Worm (Caenorhabditis elegans) whole organism, young adult: ENCODE results near the gene C16C8.26.

Experiments used
- B0035.1 ChIP-seq: sonication (generic microtip); optimal IDR thresholded peaks from 2 replicates; lab custom pipeline; 2016; ENCODE audit warnings: missing genetic modification characterization, mild to moderate bottlenecking, missing compliant biosample characterization, missing genotype, missing genetic modification reagents
- C06A6.2 ChIP-seq: fragments of 200-800 bp; sonication (Bioruptor generic); conservative IDR thresholded peaks from 2 replicates; pipeline ENCODE4 v1.3.6; 2022; ENCODE audit warnings: missing genetic modification characterization, missing compliant biosample characterization
- D2030.7 ChIP-seq: fragments of 200-800 bp; sonication (Bioruptor generic); IDR thresholded peaks from 2 replicates; pipeline ENCODE4 v1.3.6; 2022; ENCODE audit warnings: missing genetic modification reagents, missing genetic modification characterization, missing compliant biosample characterization
- F10E7.11 ChIP-seq: sonication (generic microtip); optimal IDR thresholded peaks from 2 replicates; lab custom pipeline; 2017; ENCODE audit warnings: mild to moderate bottlenecking, missing genetic modification characterization, moderate library complexity, missing compliant biosample characterization
- F22D6.2 ChIP-seq: sonication (generic microtip); optimal IDR thresholded peaks from 2 replicates; lab custom pipeline; 2016; ENCODE audit warnings: mild to moderate bottlenecking, missing genetic modification characterization, missing compliant biosample characterization
- F23B12.7 ChIP-seq: sonication (generic microtip); optimal IDR thresholded peaks from 2 replicates; lab custom pipeline; 2017; ENCODE audit warnings: missing genetic modification characterization, mild to moderate bottlenecking, missing compliant biosample characterization, antibody characterized with exemption, moderate library complexity; ENCODE audit not compliant: insufficient read depth
- F37B4.10 ChIP-seq: fragments of 200-800 bp; sonication (Bioruptor generic); IDR thresholded peaks from 2 replicates; pipeline ENCODE4 v1.3.6; 2022; ENCODE audit warnings: missing genetic modification characterization, missing compliant biosample characterization
- F52B5.7 ChIP-seq: sonication (generic microtip); optimal IDR thresholded peaks from 2 replicates; lab custom pipeline; 2016; ENCODE audit warnings: mild to moderate bottlenecking, missing genetic modification characterization, missing compliant biosample characterization
- F55B11.4 ChIP-seq: sonication (generic microtip); optimal IDR thresholded peaks from 2 replicates; lab custom pipeline; 2016; ENCODE audit warnings: missing compliant biosample characterization, missing genetic modification characterization, borderline replicate concordance; ENCODE audit not compliant: insufficient read depth
- Y53G8AR.9 ChIP-seq: fragments of 200-800 bp; sonication (Bioruptor generic); conservative IDR thresholded peaks from 2 replicates; pipeline ENCODE4 v1.3.6; 2022; ENCODE audit warnings: missing genetic modification reagents, missing genetic modification characterization, missing compliant biosample characterization
- ZK185.1 ChIP-seq: sonication (generic microtip); optimal IDR thresholded peaks from 2 replicates; lab custom pipeline; 2016; ENCODE audit warnings: mild to moderate bottlenecking, missing genetic modification characterization, missing compliant biosample characterization; ENCODE audit not compliant: poor library complexity, severe bottlenecking
- akir-1 ChIP-seq: fragments of 200-800 bp; sonication (Bioruptor generic); optimal IDR thresholded peaks from 2 replicates; lab custom pipeline; 2018; ENCODE audit warnings: mild to moderate bottlenecking, missing genetic modification characterization, moderate library complexity, missing compliant biosample characterization
- aptf-2 ChIP-seq: fragments of 200-800 bp; sonication (Bioruptor generic); conservative IDR thresholded peaks from 2 replicates; pipeline ENCODE4 v1.3.6; 2022; ENCODE audit warnings: missing genetic modification reagents, missing genetic modification characterization, missing compliant biosample characterization
- aptf-3 ChIP-seq: fragments of 200-800 bp; sonication (Bioruptor generic); IDR thresholded peaks from 2 replicates; pipeline ENCODE4 v1.3.6; 2022; ENCODE audit warnings: missing genetic modification characterization, missing compliant biosample characterization
- attf-5 ChIP-seq: fragments of 200-800 bp; sonication (Bioruptor generic); optimal IDR thresholded peaks from 2 replicates; lab custom pipeline; 2018; ENCODE audit warnings: mild to moderate bottlenecking, missing genetic modification characterization, missing compliant biosample characterization
- ceh-100 ChIP-seq: fragments of 200-800 bp; sonication (Bioruptor generic); IDR thresholded peaks from 2 replicates; pipeline ENCODE4 v1.3.6; 2022; ENCODE audit warnings: missing genetic modification reagents, missing genetic modification characterization, missing compliant biosample characterization
- ceh-27 ChIP-seq: fragments of 200-800 bp; sonication (Bioruptor generic); optimal IDR thresholded peaks from 2 replicates; lab custom pipeline; 2018; ENCODE audit warnings: mild to moderate bottlenecking, missing genetic modification characterization, moderate library complexity, missing compliant biosample characterization
- ceh-79 ChIP-seq: sonication (generic microtip); optimal IDR thresholded peaks from 2 replicates; lab custom pipeline; 2017; ENCODE audit warnings: mild to moderate bottlenecking, missing genetic modification characterization, missing compliant biosample characterization
- egl-18 ChIP-seq: fragments of 200-800 bp; sonication (Bioruptor generic); IDR thresholded peaks from 2 replicates; pipeline ENCODE4 v1.3.6; 2022; ENCODE audit warnings: missing genetic modification reagents, missing genetic modification characterization, missing compliant biosample characterization
- him-1 ChIP-seq: sonication (generic microtip); optimal IDR thresholded peaks from 2 replicates; lab custom pipeline; 2016; ENCODE audit warnings: missing genotype, missing genetic modification reagents, missing genetic modification characterization, missing compliant biosample characterization
- hlh-12 ChIP-seq: sonication (generic microtip); optimal IDR thresholded peaks from 2 replicates; lab custom pipeline; 2016; ENCODE audit warnings: missing genetic modification characterization, missing compliant biosample characterization
- hlh-26 ChIP-seq: fragments of 200-800 bp; sonication (Bioruptor generic); conservative IDR thresholded peaks from 2 replicates; pipeline ENCODE4 v1.3.6; 2022; ENCODE audit warnings: missing genetic modification reagents, missing genetic modification characterization, missing compliant biosample characterization
- hmg-20 ChIP-seq: fragments of 200-800 bp; sonication (Bioruptor generic); IDR thresholded peaks from 2 replicates; pipeline ENCODE4 v1.3.6; 2022; ENCODE audit warnings: missing genetic modification reagents, missing genetic modification characterization, missing compliant biosample characterization
- hsf-1 ChIP-seq: fragments of 200-800 bp; sonication (Bioruptor generic); IDR thresholded peaks from 2 replicates; pipeline ENCODE4 v1.3.6; 2022; ENCODE audit warnings: missing genetic modification reagents, missing genetic modification characterization, missing compliant biosample characterization
- let-607 ChIP-seq, 2 experiments: fragments of 200-800 bp in 1 of 2; sonication (Bioruptor generic) in 1 of 2; sonication (generic microtip) in 1 of 2; optimal IDR thresholded peaks; 2 replicates each; lab custom pipeline; 2016 to 2018; ENCODE audit warnings: mild to moderate bottlenecking in 2 of 2, missing compliant biosample characterization in 2 of 2, missing genetic modification characterization in 2 of 2, moderate library complexity in 2 of 2, missing genotype in 1 of 2
- mcd-1 ChIP-seq: fragments of 200-800 bp; sonication (Bioruptor generic); IDR thresholded peaks from 2 replicates; pipeline ENCODE4 v1.3.6; 2022; ENCODE audit warnings: missing genetic modification reagents, missing genetic modification characterization, missing compliant biosample characterization
- nhr-179 ChIP-seq: sonication (generic microtip); optimal IDR thresholded peaks from 2 replicates; lab custom pipeline; 2016; ENCODE audit warnings: mild to moderate bottlenecking, missing genetic modification characterization, missing compliant biosample characterization
- nhr-27 ChIP-seq: fragments of 200-800 bp; sonication (Bioruptor generic); optimal IDR thresholded peaks from 2 replicates; lab custom pipeline; 2018; ENCODE audit warnings: mild to moderate bottlenecking, missing genetic modification characterization, moderate library complexity, missing compliant biosample characterization
- nhr-90 ChIP-seq: sonication (generic microtip); optimal IDR thresholded peaks from 2 replicates; lab custom pipeline; 2016; ENCODE audit warnings: missing genotype, mild to moderate bottlenecking, missing genetic modification characterization, missing compliant biosample characterization
- repo-1 ChIP-seq: sonication (generic microtip); optimal IDR thresholded peaks from 2 replicates; lab custom pipeline; 2017; ENCODE audit warnings: mild to moderate bottlenecking, missing genetic modification characterization, missing compliant biosample characterization
- snpc-4 ChIP-seq, 5 experiments: fragments of 150-350 bp in 1 of 5; sonication (generic microtip) in 4 of 5; optimal IDR thresholded peaks; 2 replicates each; lab custom pipeline; 2014 to 2018; ENCODE audit warnings: missing genetic modification characterization in 5 of 5, missing biosample characterization in 3 of 5, antibody characterized with exemption in 2 of 5, mild to moderate bottlenecking in 2 of 5, missing compliant biosample characterization in 2 of 5, missing genotype in 2 of 5, moderate library complexity in 2 of 5, missing genetic modification reagents in 1 of 5
- tbx-9 ChIP-seq: sonication (generic microtip); optimal IDR thresholded peaks from 2 replicates; lab custom pipeline; 2016; ENCODE audit warnings: borderline replicate concordance, missing genetic modification characterization, inconsistent platforms, missing compliant biosample characterization
- ztf-6 ChIP-seq: fragments of 200-800 bp; sonication (Bioruptor generic); IDR thresholded peaks from 2 replicates; pipeline ENCODE4 v1.3.6; 2022; ENCODE audit warnings: missing genetic modification reagents, missing genetic modification characterization, missing compliant biosample characterization

C16C8.26 gene

DNA sequence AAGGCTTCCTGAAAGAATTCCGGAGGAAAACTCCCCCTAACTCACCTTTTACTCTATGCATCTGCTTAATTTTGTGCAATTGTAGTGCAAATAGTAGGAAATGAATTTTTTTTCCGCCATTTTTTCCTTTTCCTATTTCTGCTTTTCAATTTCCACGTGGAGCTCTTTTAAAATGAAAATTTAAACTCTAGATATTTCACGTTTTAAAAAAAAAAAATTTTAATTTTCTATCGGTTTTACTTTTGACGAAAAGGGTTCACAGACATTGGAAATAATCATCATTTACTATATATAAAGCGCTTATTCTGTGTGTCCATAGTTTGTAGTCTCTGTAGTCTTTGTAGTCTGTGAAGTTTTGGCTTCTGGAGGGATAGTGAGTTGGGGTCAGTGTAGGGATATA lies 23.5 kb upstream of the C16C8.26 start, which contains the start of gene Y49F6B.8:
Y49F6B.8 (minus strand) TSS at position 101 of the 400 bp plus-strand sequence.
- TF ChIP-seq ztf-6 (GFP tag; lab: Robert Waterston, UW) (no peak), attf-5 (GFP tag; lab: Kevin White, UChicago) (no peak), ceh-79 (tag; lab: Kevin White, UChicago) (no peak)

DNA sequence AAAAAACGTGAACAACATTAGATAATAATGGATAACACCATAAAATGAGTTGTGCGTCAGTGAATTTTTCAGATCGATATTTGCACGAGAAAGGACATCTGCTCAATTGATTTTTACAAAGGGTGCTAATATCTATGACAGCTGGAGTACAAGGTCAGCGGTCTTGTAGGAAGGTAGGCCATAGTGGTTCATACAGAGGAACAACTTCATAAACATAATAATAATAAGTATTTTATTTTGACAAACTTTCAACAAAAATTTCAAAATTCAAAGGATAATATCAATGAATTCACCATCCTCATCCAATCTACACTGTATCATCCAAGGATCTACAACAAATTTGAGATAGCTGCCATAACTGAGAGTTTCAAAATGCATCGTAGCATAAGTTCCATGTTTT lies 19.1 kb upstream of the C16C8.26 start, which contains the start of gene fbxb-104:
fbxb-104 (minus strand) TSS at position 101 of the 400 bp plus-strand sequence.
- no peak for TF ChIP-seq hsf-1 (GFP tag; lab: Robert Waterston, UW)
- TF ChIP-seq F55B11.4 = no peak
- no peak for TF ChIP-seq tbx-9 (tag; lab: Kevin White, UChicago)
- TF ChIP-seq akir-1 (GFP tag; lab: Kevin White, UChicago) = no peak
- no peak for TF ChIP-seq ceh-27
- no peak for TF ChIP-seq Y53G8AR.9
- no peak for TF ChIP-seq C06A6.2 (GFP tag; lab: Robert Waterston, UW)
- TF ChIP-seq snpc-4 (GFP tag; optimal IDR thresholded peaks at IDR 0.05; lab: Kevin White, UChicago) = no peak
- no peak for TF ChIP-seq snpc-4 (tag; optimal IDR thresholded peaks at IDR 0.05; lab: Kevin White, UChicago)
- TF ChIP-seq F52B5.7 (tag; lab: Kevin White, UChicago) = no peak
- no peak for TF ChIP-seq ZK185.1 (tag; lab: Kevin White, UChicago)
- TF ChIP-seq egl-18 = no peak

DNA sequence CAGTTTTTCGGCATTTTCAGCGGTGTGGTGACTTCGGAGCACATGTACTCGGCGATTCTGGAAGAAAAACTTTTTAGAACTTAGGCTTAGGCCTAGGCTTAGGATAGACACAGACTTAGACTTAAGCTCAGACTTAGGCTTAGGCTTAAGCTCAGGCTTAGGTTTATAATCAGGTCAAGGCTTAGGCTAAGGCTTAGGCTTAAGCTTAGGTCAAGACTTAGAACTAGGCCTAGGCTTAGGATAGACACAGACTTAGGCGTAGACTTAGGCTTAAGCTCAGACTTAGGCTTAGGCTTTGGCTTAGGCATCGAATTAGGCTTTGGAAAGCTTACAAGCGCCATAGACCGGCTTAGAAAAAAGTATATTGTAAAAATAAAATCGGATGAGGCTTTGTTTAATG lies 18.4 kb upstream of the C16C8.26 start:
- no peak for TF ChIP-seq nhr-27 (tag; lab: Kevin White, UChicago)
- no peak for TF ChIP-seq F37B4.10 (GFP tag; lab: Robert Waterston, UW)
- TF ChIP-seq D2030.7 = no peak
- no peak for TF ChIP-seq aptf-3 (GFP tag; lab: Robert Waterston, UW)
- TF ChIP-seq nhr-179 (tag; lab: Kevin White, UChicago) = no peak
- no peak for TF ChIP-seq F23B12.7
- TF ChIP-seq hlh-12 = no peak
- no peak for TF ChIP-seq F22D6.2 (tag; lab: Kevin White, UChicago)
- TF ChIP-seq let-607 (tag; optimal IDR thresholded peaks at IDR 0.05; lab: Kevin White, UChicago) = no peak
- no peak for TF ChIP-seq hmg-20 (GFP tag; lab: Robert Waterston, UW)
- no peak for TF ChIP-seq F10E7.11 (tag; lab: Kevin White, UChicago)
- no peak for TF ChIP-seq tbx-9 (tag; lab: Kevin White, UChicago)

DNA sequence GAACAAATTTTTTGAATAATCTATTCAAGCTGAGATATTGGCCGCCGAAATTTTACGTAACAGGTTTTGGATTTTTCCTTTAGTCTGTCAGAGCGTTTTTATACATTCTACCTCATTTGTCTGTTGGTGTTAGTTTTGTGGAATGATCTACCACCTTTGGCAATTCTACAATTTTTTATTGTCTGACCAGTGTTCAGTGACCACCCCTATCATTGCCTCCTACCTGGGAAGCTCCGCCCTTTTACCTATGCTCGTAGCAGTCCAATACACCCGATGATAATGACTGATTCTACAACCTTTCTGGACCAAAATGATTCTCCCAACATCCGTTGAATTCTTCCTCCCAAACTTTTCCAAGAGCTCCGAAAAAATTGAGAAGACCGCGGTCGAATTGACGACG lies 15.6 kb upstream of the C16C8.26 start, which contains the start of gene sdz-32:
sdz-32 (plus strand) TSS at position 301 of the 400 bp plus-strand sequence.
- TF ChIP-seq nhr-90 (tag; lab: Kevin White, UChicago) (no peak), B0035.1 (no peak), mcd-1 (GFP tag; lab: Robert Waterston, UW) (no peak)

DNA sequence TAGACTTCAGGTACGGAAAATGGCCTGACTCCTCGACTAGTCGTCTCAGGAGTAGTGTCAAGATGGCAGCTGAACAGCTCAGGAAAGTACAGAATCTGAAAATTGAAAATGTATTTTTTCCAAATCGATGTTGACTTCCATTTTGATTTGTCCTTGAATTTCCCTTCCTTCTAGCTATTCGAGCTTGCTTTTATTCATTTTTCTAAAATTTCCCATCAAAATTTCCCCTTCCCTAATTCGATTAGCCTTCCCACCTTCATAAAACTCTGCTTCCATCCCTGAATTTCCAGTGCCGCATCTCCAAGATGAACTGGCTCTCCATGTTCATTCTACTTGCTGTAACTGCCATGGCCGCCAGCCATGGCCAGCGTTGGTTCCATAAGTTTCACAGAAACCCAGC lies 14.7 kb upstream of the C16C8.26 start, which contains the start of gene Y49F6B.6:
Y49F6B.6 (plus strand) TSS at position 301 of the 400 bp plus-strand sequence.
- TF ChIP-seq aptf-2 (GFP tag; lab: Robert Waterston, UW) (no peak), nhr-27 (tag; lab: Kevin White, UChicago) (no peak), ceh-100 (GFP tag; lab: Robert Waterston, UW) (no peak), hlh-26 (GFP tag; lab: Robert Waterston, UW) (no peak), him-1 (no peak), F10E7.11 (tag; lab: Kevin White, UChicago) (no peak), repo-1 (no peak), hmg-20 (GFP tag; lab: Robert Waterston, UW) (no peak)
- TF ChIP-seq, all 124 proteins: peak for 0
